Worm (Caenorhabditis elegans) whole organism, L4 larva: ENCODE data around the gene col-144.

Experiments
- T26A8.4 ChIP-seq: fragments of 200-800 bp; sonication (Bioruptor generic); IDR thresholded peaks from 2 replicates; pipeline ENCODE4 v1.3.6; 2022; ENCODE audit warnings: missing genetic modification characterization, missing compliant biosample characterization
- Y48G9A.11 ChIP-seq: fragments of 200-800 bp; sonication (Bioruptor generic); IDR thresholded peaks from 2 replicates; pipeline ENCODE4 v1.3.6; 2022; ENCODE audit warnings: missing genetic modification reagents, missing genetic modification characterization, missing compliant biosample characterization
- Y5F2A.4 ChIP-seq: fragments of 200-800 bp; sonication (Bioruptor generic); optimal IDR thresholded peaks from 2 replicates; lab custom pipeline; 2018; ENCODE audit warnings: mild to moderate bottlenecking, missing genetic modification characterization, missing compliant biosample characterization
- ZK546.5 ChIP-seq, 2 experiments: sonication (generic microtip); optimal IDR thresholded peaks; 2 replicates each; lab custom pipeline; 2017; ENCODE audit warnings: missing biosample characterization in 2 of 2, missing genetic modification characterization in 2 of 2
- aha-1 ChIP-seq: fragments of 150-350 bp; peaks from one replicate; lab custom pipeline; 2014; ENCODE audit warnings: missing biosample characterization, missing genetic modification characterization
- aly-2 ChIP-seq: sonication (generic microtip); optimal IDR thresholded peaks from 2 replicates; lab custom pipeline; 2018; ENCODE audit warnings: missing biosample characterization, missing genetic modification characterization
- ceh-28 ChIP-seq: fragments of 150-350 bp; optimal IDR thresholded peaks from 2 replicates; lab custom pipeline; 2014; ENCODE audit warnings: missing biosample characterization, missing genetic modification reagents, missing genetic modification characterization
- ceh-62 ChIP-seq: sonication (generic microtip); optimal IDR thresholded peaks from 2 replicates; lab custom pipeline; 2017; ENCODE audit warnings: missing biosample characterization, missing genetic modification characterization
- ces-1 ChIP-seq: fragments of 150-350 bp; sonication (generic microtip); optimal IDR thresholded peaks from 4 replicates; lab custom pipeline; 2014; ENCODE audit warnings: missing biosample characterization, missing genetic modification reagents, missing genetic modification characterization
- ctbp-1 ChIP-seq: fragments of 200-800 bp; sonication (Bioruptor generic); IDR thresholded peaks from 2 replicates; pipeline ENCODE4 v1.3.6; 2022; ENCODE audit warnings: missing genetic modification reagents, missing genetic modification characterization, missing compliant biosample characterization
- daf-12 ChIP-seq: fragments of 150-350 bp; optimal IDR thresholded peaks from 2 replicates; lab custom pipeline; 2014; ENCODE audit warnings: missing biosample characterization, missing genetic modification reagents, missing genetic modification characterization
- dmd-8 ChIP-seq: fragments of 200-800 bp; sonication (Bioruptor generic); IDR thresholded peaks from 2 replicates; pipeline ENCODE4 v1.3.6; 2022; ENCODE audit warnings: missing genetic modification characterization, missing compliant biosample characterization
- dpl-1 ChIP-seq: fragments of 150-350 bp; optimal IDR thresholded peaks from 2 replicates; lab custom pipeline; 2014; ENCODE audit warnings: missing biosample characterization, missing genetic modification reagents, missing genetic modification characterization
- egl-27 ChIP-seq: sonication (generic microtip); optimal IDR thresholded peaks from 3 replicates; lab custom pipeline; 2017; ENCODE audit warnings: missing biosample characterization, missing genetic modification reagents, missing genetic modification characterization
- egl-43 ChIP-seq: fragments of 200-800 bp; sonication (Bioruptor generic); IDR thresholded peaks from 2 replicates; pipeline ENCODE4 v1.3.6; 2022; ENCODE audit warnings: missing genetic modification reagents, missing genetic modification characterization, missing compliant biosample characterization
- fkh-10 ChIP-seq: fragments of 150-350 bp; optimal IDR thresholded peaks from 2 replicates; lab custom pipeline; 2014; ENCODE audit warnings: missing biosample characterization, missing genetic modification reagents, missing genetic modification characterization
- hmg-1.1 ChIP-seq: fragments of 200-800 bp; sonication (Bioruptor generic); IDR thresholded peaks from 2 replicates; pipeline ENCODE4 v1.3.6; 2022; ENCODE audit warnings: missing genetic modification reagents, missing genetic modification characterization, missing compliant biosample characterization
- lin-13 ChIP-seq: fragments of 150-350 bp; optimal IDR thresholded peaks from 2 replicates; lab custom pipeline; 2014; ENCODE audit warnings: missing biosample characterization, missing genetic modification reagents, missing genetic modification characterization
- lin-29 ChIP-seq: fragments of 200-800 bp; sonication (Bioruptor generic); IDR thresholded peaks from 2 replicates; pipeline ENCODE4 v1.3.6; 2022; ENCODE audit warnings: missing genetic modification reagents, missing genetic modification characterization, missing compliant biosample characterization
- lir-3 ChIP-seq: sonication (generic microtip); optimal IDR thresholded peaks from 2 replicates; lab custom pipeline; 2016; ENCODE audit warnings: mild to moderate bottlenecking, missing genetic modification characterization, missing compliant biosample characterization
- mdl-1 ChIP-seq, 2 experiments: fragments of 150-350 bp in 1 of 2; sonication (generic microtip) in 1 of 2; optimal IDR thresholded peaks; 2 replicates each; lab custom pipeline; 2014 to 2017; ENCODE audit warnings: missing biosample characterization in 2 of 2, missing genetic modification characterization in 2 of 2
- mdt-29 ChIP-seq: fragments of 200-800 bp; sonication (Bioruptor generic); IDR thresholded peaks from 2 replicates; pipeline ENCODE4 v1.3.6; 2022; ENCODE audit warnings: missing genetic modification reagents, missing genetic modification characterization, missing compliant biosample characterization
- mep-1 ChIP-seq: fragments of 150-350 bp; sonication (generic microtip); optimal IDR thresholded peaks from 3 replicates; lab custom pipeline; 2014; ENCODE audit warnings: missing biosample characterization, missing genetic modification characterization
- mes-2 ChIP-seq: sonication (generic microtip); optimal IDR thresholded peaks from 2 replicates; lab custom pipeline; 2016; ENCODE audit warnings: missing genotype, mild to moderate bottlenecking, missing genetic modification characterization, missing compliant biosample characterization; ENCODE audit not compliant: poor library complexity, severe bottlenecking
- mxl-3 ChIP-seq: fragments of 200-800 bp; sonication (Bioruptor generic); optimal IDR thresholded peaks from 2 replicates; lab custom pipeline; 2018; ENCODE audit warnings: mild to moderate bottlenecking, missing genetic modification characterization, missing compliant biosample characterization
- nhr-11 ChIP-seq: fragments of 150-350 bp; optimal IDR thresholded peaks from 2 replicates; lab custom pipeline; 2014; ENCODE audit warnings: missing biosample characterization, missing genetic modification characterization
- nhr-42 ChIP-seq: fragments of 200-800 bp; sonication (Bioruptor generic); IDR thresholded peaks from 2 replicates; pipeline ENCODE4 v1.3.6; 2022; ENCODE audit warnings: missing genetic modification characterization, missing compliant biosample characterization
- nhr-6 ChIP-seq: fragments of 150-350 bp; optimal IDR thresholded peaks from 2 replicates; lab custom pipeline; 2014; ENCODE audit warnings: missing biosample characterization, missing genetic modification characterization
- nhr-77 ChIP-seq: fragments of 150-350 bp; optimal IDR thresholded peaks from 2 replicates; lab custom pipeline; 2014; ENCODE audit warnings: missing biosample characterization, missing genetic modification characterization
- pha-4 ChIP-seq, 2 experiments: fragments of 150-350 bp in 1 of 2; fragments of 200-800 bp in 1 of 2; sonication (Bioruptor generic) in 1 of 2; IDR thresholded peaks in 1 of 2; optimal IDR thresholded peaks in 1 of 2; 2 replicates each; pipeline versions ENCODE4 v1.3.6 to Lab custom; 2014 to 2022; ENCODE audit warnings: missing genetic modification characterization in 2 of 2, missing genetic modification reagents in 2 of 2, missing biosample characterization in 1 of 2, missing compliant biosample characterization in 1 of 2
- skn-1 ChIP-seq: fragments of 150-350 bp; optimal IDR thresholded peaks from 2 replicates; lab custom pipeline; 2014; ENCODE audit warnings: missing biosample characterization, missing genetic modification characterization
- snpc-1.2 ChIP-seq: fragments of 200-800 bp; sonication (Bioruptor generic); IDR thresholded peaks from 2 replicates; pipeline ENCODE4 v1.3.6; 2022; ENCODE audit warnings: missing genetic modification reagents, missing genetic modification characterization, missing compliant biosample characterization
- spr-1 ChIP-seq: sonication (generic microtip); optimal IDR thresholded peaks from 2 replicates; lab custom pipeline; 2016; ENCODE audit warnings: mild to moderate bottlenecking, missing genetic modification characterization, missing compliant biosample characterization
- zfp-3 ChIP-seq: fragments of 200-800 bp; sonication (Bioruptor generic); conservative IDR thresholded peaks from 2 replicates; pipeline ENCODE4 v1.3.6; 2022; ENCODE audit warnings: missing genetic modification reagents, missing genetic modification characterization, missing compliant biosample characterization
- ztf-7 ChIP-seq: fragments of 150-350 bp; optimal IDR thresholded peaks from 2 replicates; lab custom pipeline; 2014; ENCODE audit warnings: missing biosample characterization, missing genetic modification characterization

col-144 gene

DNA sequence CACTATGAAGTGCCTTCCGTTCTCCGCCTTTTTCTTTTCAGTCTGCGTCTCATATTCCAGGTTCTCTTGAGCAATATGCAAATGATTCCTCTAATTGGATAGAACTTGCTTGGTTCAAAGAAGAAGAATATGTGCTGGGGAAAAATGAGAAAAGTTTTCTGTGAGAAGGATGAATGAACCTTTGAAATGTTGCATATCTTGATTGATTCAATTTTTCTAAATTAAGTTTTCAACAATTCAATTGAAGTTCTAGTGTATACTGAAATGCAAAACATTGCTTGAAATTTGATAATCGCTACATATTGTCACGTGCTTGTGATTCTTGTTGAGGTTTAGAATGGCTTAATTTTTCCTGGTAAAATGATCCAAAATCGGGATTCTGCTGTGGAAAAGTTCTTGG is 2.8 kb downstream of the col-144 start:
- TF ChIP-seq ces-1 (peak; percentile 80), pha-4 (GFP tag; IDR thresholded peaks at IDR 0.05; lab: Robert Waterston, UW) (no peak), pha-4 (tag; optimal IDR thresholded peaks at IDR 0.05; lab: Kevin White, UChicago) (no peak), lin-29 (GFP tag; lab: Robert Waterston, UW) (no peak), hmg-1.1 (GFP tag; lab: Robert Waterston, UW) (no peak), nhr-77 (tag; lab: Kevin White, UChicago) (no peak), mdl-1 (tag; optimal IDR thresholded peaks at IDR 0.05; lab: Kevin White, UChicago) (peak in 1 of 2 experiments; percentile 2), skn-1 (tag; lab: Kevin White, UChicago) (no peak), mep-1 (tag; lab: Kevin White, UChicago) (no peak), ctbp-1 (GFP tag; lab: Robert Waterston, UW) (no peak), Y5F2A.4 (GFP tag; lab: Kevin White, UChicago) (no peak), fkh-10 (peak; percentile 81), mdt-29 (GFP tag; lab: Robert Waterston, UW) (no peak), nhr-6 (no peak), snpc-1.2 (no peak)

DNA sequence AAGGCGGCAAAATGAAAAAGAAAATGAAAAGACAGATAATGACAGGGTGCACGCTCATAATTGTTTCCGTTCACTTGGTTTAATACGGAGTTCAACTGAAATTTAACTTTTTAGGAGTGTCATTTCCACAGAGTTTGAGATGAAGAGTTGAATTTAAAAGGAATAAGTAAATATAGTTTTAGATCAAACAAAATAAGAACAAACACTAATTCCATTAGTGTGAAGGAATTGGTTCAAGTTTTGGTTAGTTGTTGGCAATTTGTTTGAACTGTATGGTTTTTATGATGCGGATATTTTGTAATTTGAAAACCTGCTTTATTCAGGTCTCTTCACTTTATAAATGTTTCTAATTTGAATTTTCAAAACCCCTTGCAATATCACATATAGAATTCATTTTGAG is 3.8 kb downstream of the col-144 start, which contains the start of gene B0222.15:
Gene B0222.15 (minus strand): TSS at position 101 of the 400 bp plus-strand sequence.
- TF ChIP-seq nhr-11 (tag; lab: Kevin White, UChicago), result no peak
- TF ChIP-seq aly-2 (tag; lab: Kevin White, UChicago), result no peak
- no peak for TF ChIP-seq mxl-3 (GFP tag; lab: Kevin White, UChicago)
- no peak for TF ChIP-seq lir-3 (tag; lab: Kevin White, UChicago)
- TF ChIP-seq nhr-42 (GFP tag; lab: Robert Waterston, UW), result no peak
- TF ChIP-seq zfp-3 (GFP tag; lab: Robert Waterston, UW), result no peak
- TF ChIP-seq ceh-62, result no peak
- no peak for TF ChIP-seq nhr-77 (tag; lab: Kevin White, UChicago)
- no peak for TF ChIP-seq T26A8.4
- TF ChIP-seq dmd-8 (GFP tag; lab: Robert Waterston, UW), result no peak
- no peak for TF ChIP-seq daf-12
- no peak for TF ChIP-seq dpl-1
- TF ChIP-seq egl-27 (tag; lab: Kevin White, UChicago), result no peak
- TF ChIP-seq ctbp-1 (GFP tag; lab: Robert Waterston, UW), result no peak
- TF ChIP-seq ZK546.5 (tag; optimal IDR thresholded peaks at IDR 0.05; lab: Kevin White, UChicago), result no peak
- no peak for TF ChIP-seq ceh-28 (tag; lab: Kevin White, UChicago)
- no peak for TF ChIP-seq spr-1
- TF ChIP-seq egl-43 (GFP tag; lab: Robert Waterston, UW), result no peak
- TF ChIP-seq lin-13, result no peak
- no peak for TF ChIP-seq Y48G9A.11 (GFP tag; lab: Robert Waterston, UW)
- TF ChIP-seq, all 104 proteins: peak for 0

DNA sequence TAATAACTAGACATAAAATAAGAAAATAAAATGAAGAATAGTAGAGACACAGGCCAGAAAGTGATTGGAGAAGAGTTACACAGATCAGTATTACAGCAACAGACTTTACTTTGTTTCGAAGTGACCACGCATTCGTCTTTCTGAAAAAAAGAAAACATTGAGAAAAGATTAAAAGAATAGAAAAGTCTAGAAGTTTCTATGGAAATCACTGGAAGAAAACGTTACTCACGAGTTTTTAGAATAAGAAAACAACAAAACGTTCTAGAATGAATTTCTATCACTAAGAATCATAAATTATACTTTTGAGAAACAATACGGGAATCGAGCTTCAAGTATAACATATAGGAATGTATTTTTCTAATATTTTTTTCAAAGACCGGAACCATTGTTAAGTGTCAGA is 4.8 kb downstream of the col-144 start:
- TF ChIP-seq ztf-7 (tag; lab: Kevin White, UChicago), result no peak
- TF ChIP-seq mdt-29 (GFP tag; lab: Robert Waterston, UW), result peak; percentile 91

DNA sequence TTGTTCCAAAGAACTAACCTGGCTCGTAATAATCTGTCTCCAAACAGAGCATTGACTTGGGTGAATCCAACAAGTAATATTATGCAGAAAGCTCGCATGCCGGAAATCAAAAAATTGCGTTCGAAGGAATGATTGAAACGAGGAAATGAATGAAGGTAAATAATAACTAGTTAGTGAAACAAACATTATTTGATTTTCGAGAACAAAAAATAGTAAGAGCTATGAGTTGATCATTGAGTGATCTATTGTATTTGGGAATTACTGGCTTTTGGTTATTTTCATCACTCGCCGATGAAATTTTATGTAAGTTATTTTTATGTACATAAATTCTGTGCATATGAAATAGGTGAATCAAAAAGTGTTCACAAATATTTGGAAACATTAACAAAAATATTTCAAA is 5.7 kb downstream of the col-144 start, which contains the start of gene B0222.5:
Gene B0222.5 (minus strand): TSS at position 101 of the 400 bp plus-strand sequence.
- peak; percentile 66 for TF ChIP-seq aha-1 (tag; lab: Kevin White, UChicago)
- no peak for TF ChIP-seq mep-1 (tag; lab: Kevin White, UChicago)

DNA sequence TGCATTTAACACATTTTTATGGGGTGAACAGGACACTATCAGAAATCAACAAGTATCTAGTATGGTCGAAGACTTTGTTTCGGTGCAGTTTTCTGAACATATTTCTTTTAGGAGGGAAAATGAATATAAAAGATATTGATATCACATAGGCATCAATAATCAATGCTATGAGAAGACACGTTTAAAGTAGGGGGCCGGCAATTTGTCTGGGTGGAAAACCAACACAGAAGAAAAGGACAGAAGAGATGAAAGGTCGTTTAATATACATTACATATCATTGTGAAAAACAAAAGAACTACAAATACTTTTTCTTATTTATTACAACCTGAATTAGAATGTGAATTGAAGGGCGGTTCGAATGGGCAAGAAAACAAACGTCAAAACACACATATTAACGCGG is 8.1 kb downstream of the col-144 start:
- no peak for TF ChIP-seq mes-2
- TF ChIP-seq hmg-1.1 (GFP tag; lab: Robert Waterston, UW), result no peak
